Fruit fly (Drosophila melanogaster): ENCODE measurements around the gene CG7460.

Gene CG7460

DNA sequence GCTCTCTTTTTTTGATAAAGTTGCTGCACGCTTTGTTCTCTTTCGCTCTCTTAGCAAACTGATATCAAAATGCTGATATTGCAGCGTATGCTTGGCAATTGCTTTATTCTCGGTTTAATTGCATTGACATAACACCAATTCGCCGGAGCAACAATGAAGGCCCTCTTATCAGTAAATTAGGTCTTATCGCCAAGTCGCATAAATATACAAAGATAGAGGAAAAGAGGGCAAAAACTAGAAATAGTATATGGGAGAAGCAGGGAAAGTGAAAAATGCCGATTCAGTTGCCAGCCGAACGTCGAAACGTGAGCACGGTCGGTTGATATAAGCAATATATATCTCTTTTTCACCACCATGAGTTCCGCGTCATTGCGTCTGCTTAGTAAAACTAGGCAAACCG, at the start of gene CG7460:
CG7460 (plus strand) TSS at position 70 of the 400 bp plus-strand sequence.
- TF ChIP-seq CG17801 (GFP tag; optimal IDR thresholded peaks at IDR 0.05; ENCODE audit: partially characterized antibody): peak; percentile 77

DNA sequence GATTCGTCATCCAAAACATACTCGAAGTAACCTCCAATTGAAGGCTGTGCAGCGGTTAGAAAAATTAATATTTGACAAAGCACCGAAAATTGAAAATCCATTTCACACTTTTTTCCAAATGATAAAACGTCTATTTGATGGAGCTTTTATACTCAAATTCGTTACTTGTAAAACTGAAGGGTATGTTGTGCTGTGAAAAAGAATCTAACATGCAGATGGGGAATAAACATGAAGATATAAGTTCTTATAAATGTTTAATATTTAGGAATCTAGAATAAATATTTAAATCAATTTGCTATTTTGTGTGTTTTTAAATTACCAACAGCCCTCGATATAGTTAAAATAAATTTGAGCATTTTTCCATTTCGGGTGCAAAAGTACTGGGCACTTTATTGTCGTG, 20.6 kb upstream of the CG7460 start, which contains the start of gene CheB74a:
CheB74a (minus strand) TSS at position 101 of the 400 bp plus-strand sequence.
- TF ChIP-seq CG17801 (GFP tag; optimal IDR thresholded peaks at IDR 0.05; ENCODE audit: partially characterized antibody): no peak

DNA sequence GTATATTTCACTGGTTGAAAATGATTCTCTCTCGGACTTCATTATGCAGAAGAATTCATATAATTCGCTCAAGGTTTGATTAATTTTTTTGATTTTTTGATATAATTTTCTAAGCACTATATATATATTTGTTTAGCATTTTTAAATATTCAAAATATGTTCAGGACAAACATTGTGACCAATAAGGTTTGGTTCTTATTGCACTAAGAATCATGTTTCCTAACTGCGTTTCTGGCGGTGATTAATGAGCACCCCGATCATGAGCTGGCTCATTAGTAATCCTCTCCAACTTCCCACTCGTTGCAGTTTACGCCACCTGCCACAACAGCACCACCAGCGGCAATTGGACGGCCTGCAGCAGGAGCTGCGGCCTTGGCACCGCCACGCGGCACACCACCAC, 11.1 kb upstream of the CG7460 start, which contains the start of gene CG6052:
CG6052 (minus strand) TSS at position 101 of the 400 bp plus-strand sequence.
- no peak for TF ChIP-seq CG17801 (GFP tag; optimal IDR thresholded peaks at IDR 0.05; ENCODE audit: partially characterized antibody)

dm6 chr3L:17739627-17740026, 713 bp upstream of the CG7460 start:
- TF ChIP-seq CG17801 (GFP tag; optimal IDR thresholded peaks at IDR 0.05; ENCODE audit: partially characterized antibody): no peak

DNA sequence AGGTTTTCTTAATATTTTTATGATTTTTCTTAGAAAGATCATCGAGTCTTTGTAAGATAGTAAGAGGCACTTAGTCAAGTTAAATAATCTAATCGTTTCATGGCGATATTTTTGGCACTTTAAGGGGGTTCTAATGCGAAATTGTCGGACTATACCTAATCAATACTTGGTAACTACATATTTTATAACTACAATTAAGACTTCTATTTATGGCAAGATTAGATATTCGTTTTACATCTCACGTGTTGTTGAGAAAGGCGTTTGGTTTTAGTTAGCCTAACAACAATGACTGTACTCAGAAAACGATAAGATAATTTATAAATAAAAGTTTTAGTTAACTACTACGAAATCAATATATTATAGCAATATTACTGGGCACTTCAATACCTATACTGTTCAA, 2.2 kb downstream of the CG7460 start:
- TF ChIP-seq CG17801 (GFP tag; optimal IDR thresholded peaks at IDR 0.05; ENCODE audit: partially characterized antibody): no peak

- no peak for TF ChIP-seq CG17801 (GFP tag; optimal IDR thresholded peaks at IDR 0.05; ENCODE audit: partially characterized antibody)
Observed at dm6 chr3L:17746760-17747159, 6.4 kb downstream of the CG7460 start, which contains the start of gene CG6034. Gene CG6034, minus strand, starts transcription at chr3L:17746860.

- TF ChIP-seq CG17801 (GFP tag; optimal IDR thresholded peaks at IDR 0.05; ENCODE audit: partially characterized antibody): no peak
Observed at dm6 chr3L:17750488-17750887, 10.1 kb downstream of the CG7460 start, which contains the start of gene Adgf-B. Gene Adgf-B, minus strand, starts transcription at chr3L:17750588.

DNA sequence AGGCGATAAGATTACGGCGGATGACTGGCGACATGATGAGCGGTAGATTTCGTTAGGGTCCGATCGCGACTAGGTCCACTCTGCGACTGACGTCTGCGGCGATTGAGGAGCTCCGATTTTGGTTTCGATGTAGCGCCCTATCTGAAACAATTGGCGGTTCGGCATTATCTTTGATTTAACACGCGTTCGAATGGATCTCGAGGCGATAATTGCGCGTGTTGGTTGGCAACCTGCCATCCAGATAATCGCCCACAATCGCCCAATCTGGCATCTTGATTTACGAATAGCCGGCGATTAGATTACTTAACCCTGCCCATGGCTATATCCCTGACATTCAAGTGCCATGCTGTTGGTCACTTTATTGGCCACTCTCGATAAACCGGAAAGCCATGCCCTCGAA, 13.9 kb downstream of the CG7460 start:
- no peak for TF ChIP-seq CG17801 (GFP tag; optimal IDR thresholded peaks at IDR 0.05; ENCODE audit: partially characterized antibody)

dm6 chr3L:17757156-17758083, 17.1 kb downstream of the CG7460 start:
- no peak for TF ChIP-seq CG17801 (GFP tag; optimal IDR thresholded peaks at IDR 0.05; ENCODE audit: partially characterized antibody)

dm6 chr3L:17758084-17758211, 17.6 kb downstream of the CG7460 start, which contains the start of gene CG32182:
Gene CG32182, plus strand, starts transcription at chr3L:17758112.
- TF ChIP-seq CG17801 (GFP tag; optimal IDR thresholded peaks at IDR 0.05; ENCODE audit: partially characterized antibody): no peak

- no peak for TF ChIP-seq CG17801 (GFP tag; optimal IDR thresholded peaks at IDR 0.05; ENCODE audit: partially characterized antibody)
Observed at dm6 chr3L:17759072-17759747, 18.9 kb downstream of the CG7460 start, which contains the start of gene CG32181. Gene CG32181, plus strand, starts transcription at chr3L:17759697.

- no peak for TF ChIP-seq CG17801 (GFP tag; optimal IDR thresholded peaks at IDR 0.05; ENCODE audit: partially characterized antibody)
Observed at dm6 chr3L:17763987-17764386, 23.6 kb downstream of the CG7460 start, which contains the start of the genes Adgf-A and Adgf-A2. Gene Adgf-A, minus strand, starts transcription at chr3L:17764158. Gene Adgf-A2, minus strand, starts transcription at chr3L:17764158.

dm6 chr3L:17791067-17791466, 50.7 kb downstream of the CG7460 start:
- TF ChIP-seq CG17801 (GFP tag; optimal IDR thresholded peaks at IDR 0.05; ENCODE audit: partially characterized antibody): no peak

dm6 chr3L:17791467-17791494, 50.9 kb downstream of the CG7460 start, which contains the start of gene CG42815:
Gene CG42815, minus strand, starts transcription at chr3L:17791486.
- no peak for TF ChIP-seq CG17801 (GFP tag; optimal IDR thresholded peaks at IDR 0.05; ENCODE audit: partially characterized antibody)

- no peak for TF ChIP-seq CG17801 (GFP tag; optimal IDR thresholded peaks at IDR 0.05; ENCODE audit: partially characterized antibody)
Observed at dm6 chr3L:17791495-17791894, 51.2 kb downstream of the CG7460 start.

Measured in ovary, adult (tissue).